Fruit fly (Drosophila melanogaster): ENCODE data around the gene CG5282.

The CG5282 gene

DNA sequence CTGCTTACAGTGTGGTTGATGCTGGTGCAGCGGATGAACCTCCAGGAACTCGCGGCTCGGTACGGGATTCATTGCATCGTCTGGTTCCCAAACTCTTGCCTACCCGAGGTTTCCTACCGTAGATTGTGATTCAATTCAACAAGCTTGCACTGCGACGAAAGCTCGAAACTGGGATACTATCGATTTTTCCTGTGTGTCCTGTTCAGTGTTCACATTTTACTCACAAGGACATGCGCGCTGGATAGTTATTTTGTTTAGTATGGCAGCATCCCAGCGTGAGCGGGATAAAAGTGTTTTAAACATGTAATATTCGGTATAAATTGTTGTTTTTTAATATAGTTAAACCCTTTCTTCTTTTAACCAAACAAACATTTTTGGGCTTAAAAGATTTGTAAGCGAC, at the start of gene CG5282:
CG5282 (minus strand) TSS at position 184 of the 400 bp plus-strand sequence.
- TF ChIP-seq CG9948 (tag; optimal IDR thresholded peaks at IDR 0.05) = no peak
- no peak for TF ChIP-seq EcR (GFP tag; optimal IDR thresholded peaks at IDR 0.05)
- no peak for TF ChIP-seq CG15710 (tag; optimal IDR thresholded peaks at IDR 0.05)
- TF ChIP-seq CG13204 (GFP tag; optimal IDR thresholded peaks at IDR 0.05) = no peak
- no peak for TF ChIP-seq CG34367 (tag; optimal IDR thresholded peaks at IDR 0.05)
- TF ChIP-seq CG12605 (GFP tag; IDR thresholded peaks at IDR 0.05) = no peak
- TF ChIP-seq rn (GFP tag; IDR thresholded peaks at IDR 0.05) = no peak
- no peak for TF ChIP-seq gl (tag; optimal IDR thresholded peaks at IDR 0.05)
- no peak for TF ChIP-seq CG8159 (tag; optimal IDR thresholded peaks at IDR 0.05)
- TF ChIP-seq Ets98B (GFP tag; IDR thresholded peaks at IDR 0.05) = no peak
- no peak for TF ChIP-seq CG8301 (tag; optimal IDR thresholded peaks at IDR 0.05)
- no peak for TF ChIP-seq CG17806 (tag; optimal IDR thresholded peaks at IDR 0.05)
- TF ChIP-seq CG14655 (GFP tag; optimal IDR thresholded peaks at IDR 0.05) = no peak
- no peak for TF ChIP-seq fd96Ca (GFP tag; IDR thresholded peaks at IDR 0.05)
- no peak for TF ChIP-seq CG10348 (GFP tag; IDR thresholded peaks at IDR 0.05)
- no peak for TF ChIP-seq Snoo (tag; optimal IDR thresholded peaks at IDR 0.05)
- no peak for TF ChIP-seq D1 (tag; optimal IDR thresholded peaks at IDR 0.05)

DNA sequence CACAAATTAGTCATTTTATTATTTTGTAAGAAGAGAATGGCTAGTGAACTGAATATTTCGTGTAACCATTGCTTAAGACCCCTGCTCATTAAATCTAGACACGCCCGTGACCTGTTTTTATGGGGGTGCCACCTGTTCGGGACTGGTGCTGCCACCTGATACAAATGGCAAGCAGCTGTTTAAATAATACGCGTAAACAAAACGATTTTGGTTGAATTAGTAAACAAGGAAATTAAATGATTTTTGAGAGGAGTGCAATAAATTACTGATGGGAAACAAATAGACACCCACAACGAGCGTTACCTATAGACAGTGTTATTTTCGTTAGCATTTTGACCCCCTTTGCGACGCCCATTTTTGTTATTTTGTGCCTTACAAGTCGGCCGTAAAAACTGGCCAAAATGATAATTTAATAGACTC, 48.9 kb upstream of the CG5282 start:
- TF ChIP-seq rn (GFP tag; IDR thresholded peaks at IDR 0.05) (no peak), CG14655 (GFP tag; optimal IDR thresholded peaks at IDR 0.05) (peak; percentile 83), CG8301 (tag; optimal IDR thresholded peaks at IDR 0.05) (peak; percentile 81), CG4496 (GFP tag; IDR thresholded peaks at IDR 0.05) (no peak), CG15710 (tag; optimal IDR thresholded peaks at IDR 0.05) (peak; percentile 73), Ets98B (GFP tag; IDR thresholded peaks at IDR 0.05) (no peak), CG32121 (GFP tag; IDR thresholded peaks at IDR 0.05) (no peak), CG9948 (tag; optimal IDR thresholded peaks at IDR 0.05) (peak; percentile 64), CG8159 (tag; optimal IDR thresholded peaks at IDR 0.05) (peak; percentile 80), CG34367 (tag; optimal IDR thresholded peaks at IDR 0.05) (peak; percentile 59), Pif1B (GFP tag; optimal IDR thresholded peaks at IDR 0.05) (peak; percentile 83), gl (tag; optimal IDR thresholded peaks at IDR 0.05) (peak; percentile 47), EcR (GFP tag; optimal IDR thresholded peaks at IDR 0.05) (no peak), Snoo (tag; optimal IDR thresholded peaks at IDR 0.05) (peak; percentile 83), CG17806 (tag; optimal IDR thresholded peaks at IDR 0.05) (peak; percentile 84), CG10348 (GFP tag; IDR thresholded peaks at IDR 0.05) (no peak), Pif1A (GFP tag; optimal IDR thresholded peaks at IDR 0.05) (peak; percentile 90), fd96Ca (GFP tag; IDR thresholded peaks at IDR 0.05) (no peak), CG12605 (GFP tag; IDR thresholded peaks at IDR 0.05) (no peak), D1 (tag; optimal IDR thresholded peaks at IDR 0.05) (peak; percentile 75), CG13204 (GFP tag; optimal IDR thresholded peaks at IDR 0.05) (no peak)

DNA sequence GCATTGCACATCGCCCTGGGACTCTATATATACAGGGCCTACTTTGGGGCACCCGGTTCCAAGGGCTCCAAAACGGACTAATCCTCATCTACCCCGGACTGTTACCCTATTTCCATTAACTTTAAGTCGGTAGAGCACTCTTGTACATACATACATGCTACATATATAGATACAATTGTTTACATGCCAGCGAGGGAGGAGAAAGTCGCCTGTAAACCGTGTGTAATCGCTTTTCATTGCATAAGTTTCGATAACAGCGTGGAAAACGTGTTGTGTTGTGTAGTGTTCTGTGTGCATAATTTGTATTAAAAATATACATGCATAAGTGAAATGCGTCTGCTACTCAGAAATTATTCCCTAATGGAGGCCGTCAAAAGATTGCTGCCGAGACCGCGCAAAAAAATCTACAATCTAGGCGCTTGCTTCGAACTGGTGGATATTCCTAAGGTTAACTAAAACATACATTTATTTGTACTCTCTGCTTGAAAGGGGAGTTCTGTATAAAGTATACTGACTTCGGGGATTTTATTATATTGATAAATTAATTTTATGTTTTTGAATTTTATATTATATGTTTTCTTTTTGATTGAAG, 48.4 kb upstream of the CG5282 start, which contains the start of gene isoQC:
isoQC (plus strand) TSS at position 270 of the 592 bp plus-strand sequence.
- TF ChIP-seq Snoo (tag; optimal IDR thresholded peaks at IDR 0.05) = no peak
- no peak for TF ChIP-seq CG8159 (tag; optimal IDR thresholded peaks at IDR 0.05)

DNA sequence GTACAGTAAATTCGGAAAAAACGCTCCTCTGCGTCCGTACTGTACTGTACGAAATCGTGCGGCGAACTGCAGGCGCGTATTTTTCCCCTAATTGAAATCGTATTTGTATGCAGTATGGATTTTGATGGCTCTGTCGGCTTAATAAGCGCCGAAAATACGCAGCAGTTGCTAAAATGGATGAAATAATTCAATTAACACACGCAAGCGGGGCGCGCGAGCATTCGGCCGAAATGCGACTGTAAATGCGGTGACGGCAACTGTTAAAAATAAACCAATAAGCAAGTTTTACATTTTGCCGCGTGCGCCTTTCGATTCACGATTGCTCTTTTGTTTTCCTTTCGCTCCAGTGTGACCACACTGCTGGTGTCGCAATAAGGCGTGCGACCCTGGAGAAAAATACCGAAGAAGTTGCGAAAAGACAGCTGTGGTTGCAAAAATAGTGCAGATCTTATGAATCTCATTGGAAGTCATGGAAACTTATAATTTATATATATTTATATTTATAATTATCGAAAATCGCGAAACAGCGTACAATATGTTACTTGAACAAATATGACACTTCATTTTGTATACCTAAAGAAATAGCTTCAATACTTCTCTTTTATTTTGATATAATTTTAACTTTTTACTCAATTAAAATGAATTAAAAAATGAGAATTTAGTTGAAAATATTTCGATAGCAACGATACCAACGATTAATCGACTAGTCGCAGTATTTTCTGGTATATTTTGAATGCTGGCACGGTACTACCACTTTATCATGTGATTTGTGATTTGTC, 47.3 kb upstream of the CG5282 start, which contains the start of the genes CG32428 and CG5969:
CG32428 (minus strand) TSS at position 703 of the 779 bp plus-strand sequence.
CG5969 (plus strand) TSS at position 763 of the 779 bp plus-strand sequence.
- TF ChIP-seq CG12605 (GFP tag; IDR thresholded peaks at IDR 0.05) = peak; percentile 64
- TF ChIP-seq CG34367 (tag; optimal IDR thresholded peaks at IDR 0.05) = peak; percentile 71
- TF ChIP-seq fd96Ca (GFP tag; IDR thresholded peaks at IDR 0.05) = peak; percentile 57; the same call in 2 of the 3 replicates
- no peak for TF ChIP-seq EcR (GFP tag; optimal IDR thresholded peaks at IDR 0.05)
- TF ChIP-seq CG9948 (tag; optimal IDR thresholded peaks at IDR 0.05) = peak; percentile 74
- peak; percentile 72 for TF ChIP-seq CG17806 (tag; optimal IDR thresholded peaks at IDR 0.05)
- TF ChIP-seq gl (tag; optimal IDR thresholded peaks at IDR 0.05) = no peak
- TF ChIP-seq D1 (tag; optimal IDR thresholded peaks at IDR 0.05) = peak; percentile 18
- peak; percentile 61 for TF ChIP-seq rn (GFP tag; IDR thresholded peaks at IDR 0.05)
- peak; percentile 65 for TF ChIP-seq CG8301 (tag; optimal IDR thresholded peaks at IDR 0.05)
- TF ChIP-seq CG14655 (GFP tag; optimal IDR thresholded peaks at IDR 0.05) = peak; percentile 77
- TF ChIP-seq CG15710 (tag; optimal IDR thresholded peaks at IDR 0.05) = peak; percentile 82
- peak; percentile 81 for TF ChIP-seq CG8159 (tag; optimal IDR thresholded peaks at IDR 0.05)
- TF ChIP-seq Pif1B (GFP tag; optimal IDR thresholded peaks at IDR 0.05) = peak; percentile 51
- TF ChIP-seq Pif1A (GFP tag; optimal IDR thresholded peaks at IDR 0.05) = peak; percentile 52
- TF ChIP-seq CG4496 (GFP tag; IDR thresholded peaks at IDR 0.05) = peak; percentile 88
- peak; percentile 72 for TF ChIP-seq Snoo (tag; optimal IDR thresholded peaks at IDR 0.05)
- peak; percentile 67 for TF ChIP-seq Ets98B (GFP tag; IDR thresholded peaks at IDR 0.05)
- peak; percentile 80 for TF ChIP-seq CG32121 (GFP tag; IDR thresholded peaks at IDR 0.05)
- no peak for TF ChIP-seq CG10348 (GFP tag; IDR thresholded peaks at IDR 0.05)
- no peak for TF ChIP-seq CG13204 (GFP tag; optimal IDR thresholded peaks at IDR 0.05)

DNA sequence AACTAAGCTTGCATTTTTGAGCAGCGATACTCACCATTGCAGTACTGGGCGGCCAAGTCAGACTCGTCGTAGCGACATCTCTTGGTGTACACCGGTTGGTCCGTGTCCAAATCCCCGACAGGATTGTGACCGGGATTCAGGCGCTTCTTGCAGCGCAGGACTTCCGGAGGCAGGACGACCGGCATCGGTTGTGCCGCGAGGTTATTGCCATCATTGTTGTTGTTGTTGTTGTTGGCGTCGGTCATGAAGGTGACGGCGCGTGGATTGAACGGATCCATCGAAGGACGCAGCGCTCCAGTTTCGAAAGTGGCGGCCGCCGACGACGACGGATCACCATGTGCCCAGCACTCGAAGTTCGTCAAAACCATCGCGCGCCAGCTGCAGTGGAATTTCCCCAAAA, 46.7 kb upstream of the CG5282 start:
- TF ChIP-seq EcR (GFP tag; optimal IDR thresholded peaks at IDR 0.05) = peak; percentile 33
- TF ChIP-seq CG17806 (tag; optimal IDR thresholded peaks at IDR 0.05) = no peak
- no peak for TF ChIP-seq D1 (tag; optimal IDR thresholded peaks at IDR 0.05)
- TF ChIP-seq CG12605 (GFP tag; IDR thresholded peaks at IDR 0.05) = no peak
